Worm (Caenorhabditis elegans) whole organism, L3 larva: Measurements from ENCODE around the gene cyp-13A4.

Source experiments
- R02D3.7 ChIP-seq: fragments of 150-350 bp; optimal IDR thresholded peaks from 2 replicates; lab custom pipeline; 2014; ENCODE audit warnings: missing biosample characterization, missing genetic modification characterization
- ZK546.5 ChIP-seq: sonication (generic microtip); optimal IDR thresholded peaks from 2 replicates; lab custom pipeline; 2017; ENCODE audit warnings: missing biosample characterization, missing genetic modification characterization
- aly-2 ChIP-seq: fragments of 150-350 bp; optimal IDR thresholded peaks from 2 replicates; lab custom pipeline; 2014; ENCODE audit warnings: missing biosample characterization, missing genetic modification characterization
- ama-1 ChIP-seq: fragments of 150-350 bp; optimal IDR thresholded peaks from 2 replicates; lab custom pipeline; 2018
- ceh-28 ChIP-seq: fragments of 150-350 bp; optimal IDR thresholded peaks from 2 replicates; lab custom pipeline; 2014; ENCODE audit warnings: missing biosample characterization, missing genetic modification reagents, missing genetic modification characterization
- ceh-9 ChIP-seq: sonication (generic microtip); optimal IDR thresholded peaks from 2 replicates; lab custom pipeline; 2018; ENCODE audit warnings: missing biosample characterization, missing genetic modification characterization
- daf-12 ChIP-seq: fragments of 150-350 bp; optimal IDR thresholded peaks from 2 replicates; lab custom pipeline; 2014; ENCODE audit warnings: missing biosample characterization, missing genetic modification reagents, missing genetic modification characterization
- egl-27 ChIP-seq: sonication (generic microtip); optimal IDR thresholded peaks from 4 replicates; lab custom pipeline; 2017; ENCODE audit warnings: missing biosample characterization, missing genetic modification reagents, missing genetic modification characterization
- egl-5 ChIP-seq: fragments of 150-350 bp; optimal IDR thresholded peaks from 2 replicates; lab custom pipeline; 2017; ENCODE audit warnings: missing biosample characterization, missing genetic modification reagents, missing genetic modification characterization, inconsistent platforms
- elt-2 ChIP-seq: sonication (generic microtip); optimal IDR thresholded peaks from 2 replicates; lab custom pipeline; 2016; ENCODE audit warnings: missing genetic modification reagents, mild to moderate bottlenecking, missing genetic modification characterization, missing compliant biosample characterization
- elt-3 ChIP-seq, 3 experiments: fragments of 150-350 bp in 1 of 3; sonication (generic microtip) in 2 of 3; optimal IDR thresholded peaks; 2 replicates in 2 of 3; 4 replicates in 1 of 3; lab custom pipeline; 2014 to 2017; ENCODE audit warnings: missing biosample characterization in 3 of 3, missing genetic modification characterization in 3 of 3
- eor-1 ChIP-seq, 2 experiments: fragments of 150-350 bp; optimal IDR thresholded peaks; 2 replicates each; lab custom pipeline; 2014 to 2018; ENCODE audit warnings: missing biosample characterization in 2 of 2, missing genetic modification characterization in 2 of 2
- fkh-10 ChIP-seq: sonication (generic microtip); optimal IDR thresholded peaks from 2 replicates; lab custom pipeline; 2017; ENCODE audit warnings: missing biosample characterization, missing genetic modification reagents, missing genetic modification characterization
- fkh-2 ChIP-seq: fragments of 150-350 bp; optimal IDR thresholded peaks from 2 replicates; lab custom pipeline; 2014; ENCODE audit warnings: missing biosample characterization, missing genetic modification reagents, missing genetic modification characterization
- fos-1 ChIP-seq: fragments of 150-350 bp; optimal IDR thresholded peaks from 2 replicates; lab custom pipeline; 2014; ENCODE audit warnings: missing biosample characterization, missing genetic modification characterization
- hmg-11 ChIP-seq: sonication (generic microtip); optimal IDR thresholded peaks from 2 replicates; lab custom pipeline; 2016; ENCODE audit warnings: missing genetic modification characterization, missing compliant biosample characterization
- jun-1 ChIP-seq: fragments of 150-350 bp; optimal IDR thresholded peaks from 2 replicates; lab custom pipeline; 2014; ENCODE audit warnings: missing biosample characterization, missing genetic modification reagents, missing genetic modification characterization
- lin-15B ChIP-seq: fragments of 150-350 bp; optimal IDR thresholded peaks from 2 replicates; lab custom pipeline; 2014; ENCODE audit warnings: missing biosample characterization, missing genetic modification characterization
- lin-39 ChIP-seq: fragments of 150-350 bp; optimal IDR thresholded peaks from 2 replicates; lab custom pipeline; 2018; ENCODE audit warnings: missing biosample characterization, missing genetic modification reagents, missing genetic modification characterization
- lsy-12 ChIP-seq: sonication (generic microtip); optimal IDR thresholded peaks from 2 replicates; lab custom pipeline; 2016; ENCODE audit warnings: mild to moderate bottlenecking, missing genetic modification characterization, missing compliant biosample characterization
- mdl-1 ChIP-seq: fragments of 150-350 bp; optimal IDR thresholded peaks from 2 replicates; lab custom pipeline; 2014; ENCODE audit warnings: missing biosample characterization, missing genetic modification characterization
- nfya-1 ChIP-seq: sonication (generic microtip); optimal IDR thresholded peaks from 2 replicates; lab custom pipeline; 2017; ENCODE audit warnings: missing genetic modification characterization, mild to moderate bottlenecking, missing compliant biosample characterization, antibody characterized with exemption, moderate library complexity; ENCODE audit not compliant: insufficient read depth
- nhr-11 ChIP-seq: fragments of 150-350 bp; optimal IDR thresholded peaks from 2 replicates; lab custom pipeline; 2014; ENCODE audit warnings: missing biosample characterization, missing genetic modification characterization
- nhr-12 ChIP-seq: fragments of 150-350 bp; optimal IDR thresholded peaks from 2 replicates; lab custom pipeline; 2014; ENCODE audit warnings: missing biosample characterization, missing genetic modification characterization
- nhr-23 ChIP-seq: fragments of 150-350 bp; optimal IDR thresholded peaks from 2 replicates; lab custom pipeline; 2014; ENCODE audit warnings: missing biosample characterization, missing genetic modification reagents, missing genetic modification characterization
- nhr-237 ChIP-seq: fragments of 150-350 bp; optimal IDR thresholded peaks from 2 replicates; lab custom pipeline; 2014; ENCODE audit warnings: missing biosample characterization, missing genetic modification characterization
- nhr-25 ChIP-seq: sonication (generic microtip); optimal IDR thresholded peaks from 2 replicates; lab custom pipeline; 2017; ENCODE audit warnings: missing biosample characterization, missing genetic modification characterization
- nhr-43 ChIP-seq: sonication (generic microtip); optimal IDR thresholded peaks from 2 replicates; lab custom pipeline; 2016; ENCODE audit warnings: mild to moderate bottlenecking, missing genetic modification characterization, missing compliant biosample characterization; ENCODE audit not compliant: poor library complexity, severe bottlenecking
- nhr-67 ChIP-seq: fragments of 150-350 bp; optimal IDR thresholded peaks from 2 replicates; lab custom pipeline; 2014; ENCODE audit warnings: missing biosample characterization, missing genetic modification characterization
- nhr-76 ChIP-seq: fragments of 150-350 bp; sonication (generic microtip); optimal IDR thresholded peaks from 5 replicates; lab custom pipeline; 2014; ENCODE audit warnings: missing biosample characterization, missing genetic modification characterization
- nhr-77 ChIP-seq: fragments of 150-350 bp; optimal IDR thresholded peaks from 2 replicates; lab custom pipeline; 2014; ENCODE audit warnings: missing biosample characterization, missing genetic modification characterization
- pha-4 ChIP-seq: fragments of 150-350 bp; optimal IDR thresholded peaks from 2 replicates; lab custom pipeline; 2014; ENCODE audit warnings: missing biosample characterization, missing genetic modification reagents, missing genetic modification characterization
- pqm-1 ChIP-seq: fragments of 150-350 bp; optimal IDR thresholded peaks from 2 replicates; lab custom pipeline; 2017; ENCODE audit warnings: missing biosample characterization, missing genetic modification characterization, inconsistent platforms
- sea-2 ChIP-seq: fragments of 150-350 bp; sonication (generic microtip); optimal IDR thresholded peaks from 4 replicates; lab custom pipeline; 2014; ENCODE audit warnings: missing biosample characterization, missing genetic modification reagents, missing genetic modification characterization
- skn-1 ChIP-seq: fragments of 150-350 bp; optimal IDR thresholded peaks from 2 replicates; lab custom pipeline; 2014; ENCODE audit warnings: missing biosample characterization, missing genetic modification characterization
- snpc-4 ChIP-seq: fragments of 150-350 bp; optimal IDR thresholded peaks from 2 replicates; lab custom pipeline; 2014; ENCODE audit warnings: missing biosample characterization, missing genetic modification characterization
- tbx-2 ChIP-seq: sonication (generic microtip); optimal IDR thresholded peaks from 2 replicates; lab custom pipeline; 2016; ENCODE audit warnings: mild to moderate bottlenecking, missing genetic modification characterization, missing compliant biosample characterization
- unc-39 ChIP-seq: sonication (generic microtip); optimal IDR thresholded peaks from 4 replicates; lab custom pipeline; 2017; ENCODE audit warnings: missing biosample characterization, missing genetic modification characterization
- unc-62 ChIP-seq: fragments of 150-350 bp; sonication (generic microtip); optimal IDR thresholded peaks from 4 replicates; lab custom pipeline; 2014; ENCODE audit warnings: missing biosample characterization, missing genetic modification reagents, missing genetic modification characterization
- zag-1 ChIP-seq: fragments of 150-350 bp; optimal IDR thresholded peaks from 2 replicates; lab custom pipeline; 2014; ENCODE audit warnings: missing biosample characterization, missing genetic modification characterization
- ztf-11 ChIP-seq: fragments of 150-350 bp; optimal IDR thresholded peaks from 2 replicates; lab custom pipeline; 2014; ENCODE audit warnings: missing biosample characterization, missing genetic modification characterization
- ztf-4 ChIP-seq: fragments of 150-350 bp; optimal IDR thresholded peaks from 2 replicates; lab custom pipeline; 2014; ENCODE audit warnings: missing biosample characterization, missing genetic modification characterization

cyp-13A4 gene

DNA sequence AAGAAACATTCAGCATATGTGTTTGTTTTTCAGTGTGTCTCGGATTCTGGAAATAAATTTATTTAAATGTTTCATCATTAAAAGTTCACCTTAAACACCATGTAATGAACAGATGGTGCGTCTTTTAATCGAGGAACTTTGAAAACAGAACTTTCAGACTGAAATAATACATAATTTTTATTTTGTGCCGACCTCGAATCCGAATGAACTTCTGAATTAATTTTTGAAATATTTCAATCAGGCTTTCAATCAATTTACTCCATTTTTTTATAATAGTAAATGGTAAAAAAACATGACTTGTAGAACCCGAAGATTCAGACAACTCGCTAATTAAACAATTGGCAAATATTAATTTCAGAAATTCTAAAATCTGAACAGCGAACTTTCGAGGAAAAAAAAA is 15.2 kb downstream of the cyp-13A4 start, which contains the start of gene T10B9.14:
T10B9.14 (minus strand) TSS at position 101 of the 400 bp plus-strand sequence.
- TF ChIP-seq fkh-10 (GFP tag; lab: Kevin White, UChicago) (no peak), aly-2 (tag; lab: Kevin White, UChicago) (no peak), ceh-9 (tag; lab: Kevin White, UChicago) (no peak), ama-1 (lab: Kevin White, UChicago) (no peak), zag-1 (tag; lab: Kevin White, UChicago) (no peak), ceh-28 (tag; lab: Kevin White, UChicago) (no peak), nhr-237 (no peak), nhr-23 (no peak), nhr-11 (tag; lab: Kevin White, UChicago) (no peak), tbx-2 (tag; lab: Kevin White, UChicago) (no peak), nhr-67 (no peak), R02D3.7 (tag; lab: Kevin White, UChicago) (no peak), jun-1 (no peak), lsy-12 (tag; lab: Kevin White, UChicago) (no peak), fos-1 (tag; lab: Kevin White, UChicago) (no peak), hmg-11 (tag; lab: Kevin White, UChicago) (no peak), eor-1 (tag; optimal IDR thresholded peaks at IDR 0.05; lab: Kevin White, UChicago) (no peak), daf-12 (tag; lab: Kevin White, UChicago) (no peak), nhr-25 (tag; lab: Kevin White, UChicago) (no peak), lin-39 (tag; lab: Kevin White, UChicago) (no peak)

DNA sequence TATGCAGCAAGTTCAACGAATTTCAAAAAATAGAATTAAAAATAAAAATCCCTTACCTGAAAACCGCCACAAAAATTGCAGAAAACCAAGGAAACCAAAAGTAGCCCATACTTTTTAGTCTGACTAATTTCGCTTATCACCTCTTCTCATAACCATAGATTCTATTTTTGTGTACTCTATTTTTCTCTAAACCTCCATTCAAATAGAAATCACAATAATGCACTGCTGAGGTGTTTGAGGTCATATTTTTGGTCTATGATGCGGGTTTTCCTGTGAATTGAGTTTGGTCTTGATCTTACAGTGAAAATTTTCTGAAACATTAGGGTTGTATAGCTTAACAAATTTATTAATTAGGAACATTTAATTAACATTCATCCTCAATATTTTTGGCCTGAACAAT is 15.7 kb downstream of the cyp-13A4 start, which contains the start of gene cyp-13A1:
cyp-13A1 (minus strand) TSS at position 156 of the 400 bp plus-strand sequence.
- TF ChIP-seq pha-4 (tag; lab: Kevin White, UChicago) (peak; percentile 70), elt-2 (tag; lab: Kevin White, UChicago) (peak; percentile 38), pqm-1 (peak; percentile 76), tbx-2 (tag; lab: Kevin White, UChicago) (no peak), jun-1 (no peak)

DNA sequence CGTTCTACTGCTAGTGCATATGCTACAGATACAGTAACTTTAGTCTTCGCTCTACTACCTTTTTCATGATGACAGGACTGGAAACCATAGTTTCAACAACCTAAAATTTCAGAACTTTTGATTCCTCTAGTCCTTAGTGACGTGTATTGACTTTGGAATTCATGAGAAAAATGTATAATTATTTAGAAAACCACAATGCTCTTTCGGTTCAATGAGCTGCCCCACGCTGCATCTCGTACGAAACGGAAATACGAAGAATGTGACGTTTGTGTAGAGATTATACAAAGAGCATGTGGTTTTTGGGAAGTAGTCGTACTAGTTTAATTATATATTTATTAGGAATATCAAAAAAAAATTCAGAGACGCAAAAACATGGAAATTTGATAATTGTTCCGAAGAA is 19.0 kb downstream of the cyp-13A4 start:
- TF ChIP-seq tbx-2 (tag; lab: Kevin White, UChicago), result no peak
- TF ChIP-seq unc-62 (GFP tag; lab: Kevin White, UChicago), result no peak
- peak; percentile 75 for TF ChIP-seq nhr-11 (tag; lab: Kevin White, UChicago)
- no peak for TF ChIP-seq lin-39 (tag; lab: Kevin White, UChicago)
- no peak for TF ChIP-seq nhr-77 (tag; lab: Kevin White, UChicago)

DNA sequence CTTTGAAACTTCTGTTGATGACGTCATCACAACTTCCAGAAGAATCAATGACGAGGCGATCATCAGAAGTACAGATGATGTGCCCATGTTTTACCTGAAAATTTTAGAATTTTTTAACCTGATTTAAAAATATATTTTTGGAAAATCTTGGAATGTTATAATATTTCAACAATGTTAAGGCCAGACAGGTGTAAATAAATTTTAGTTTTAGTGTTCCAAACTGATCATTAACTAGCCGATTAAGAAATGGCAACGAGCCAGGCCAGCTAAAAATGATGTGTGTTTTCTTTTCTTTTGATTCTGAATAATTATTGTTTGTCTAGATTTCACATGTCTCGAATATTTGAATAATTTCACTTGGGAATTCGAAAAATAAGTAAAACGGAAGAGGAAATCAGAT is 21.8 kb downstream of the cyp-13A4 start, which contains the start of gene T10B9.9:
T10B9.9 (minus strand) TSS at position 101 of the 400 bp plus-strand sequence.
- TF ChIP-seq lin-39 (tag; lab: Kevin White, UChicago) (no peak), ZK546.5 (tag; lab: Kevin White, UChicago) (no peak), nhr-67 (no peak), daf-12 (tag; lab: Kevin White, UChicago) (no peak), pha-4 (tag; lab: Kevin White, UChicago) (no peak), mdl-1 (tag; lab: Kevin White, UChicago) (no peak), ceh-9 (tag; lab: Kevin White, UChicago) (no peak), hmg-11 (tag; lab: Kevin White, UChicago) (no peak), snpc-4 (tag; lab: Kevin White, UChicago) (no peak), pqm-1 (no peak), skn-1 (tag; lab: Kevin White, UChicago) (no peak), unc-39 (no peak), jun-1 (no peak), egl-5 (tag; lab: Kevin White, UChicago) (no peak), ztf-11 (tag; lab: Kevin White, UChicago) (no peak), nhr-76 (tag; lab: Kevin White, UChicago) (no peak), eor-1 (tag; optimal IDR thresholded peaks at IDR 0.05; lab: Kevin White, UChicago) (no peak), elt-3 (tag; optimal IDR thresholded peaks at IDR 0.05; lab: Kevin White, UChicago) (no peak), ztf-4 (tag; lab: Kevin White, UChicago) (no peak)

DNA sequence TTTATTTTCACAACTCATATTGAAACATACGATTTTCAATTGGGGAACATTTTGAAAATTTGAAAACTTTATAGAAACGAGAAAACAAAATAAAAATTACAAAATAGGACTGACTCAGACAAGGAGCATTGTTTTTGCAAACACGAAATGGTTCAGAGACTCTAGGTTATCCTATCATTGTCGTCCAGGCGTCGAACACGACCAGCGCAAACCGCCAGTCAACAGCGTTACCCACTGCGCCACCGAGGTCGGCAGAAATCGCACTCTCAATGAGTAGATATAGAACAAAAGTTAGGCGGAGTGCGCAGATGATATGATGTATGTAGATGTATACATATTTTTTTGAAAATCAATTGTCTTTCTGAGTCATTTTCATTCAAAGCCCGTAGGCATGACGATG is 22.9 kb downstream of the cyp-13A4 start:
- TF ChIP-seq snpc-4 (tag; lab: Kevin White, UChicago), result peak; percentile 27
- peak; percentile 39 for TF ChIP-seq lin-39 (tag; lab: Kevin White, UChicago)
- no peak for TF ChIP-seq fkh-2
- TF ChIP-seq unc-62 (GFP tag; lab: Kevin White, UChicago), result no peak
- TF ChIP-seq nhr-25 (tag; lab: Kevin White, UChicago), result peak; percentile 57
- TF ChIP-seq nfya-1, result peak; percentile 60
- peak; percentile 46 for TF ChIP-seq elt-2 (tag; lab: Kevin White, UChicago)
- TF ChIP-seq pha-4 (tag; lab: Kevin White, UChicago), result peak; percentile 43
- TF ChIP-seq lsy-12 (tag; lab: Kevin White, UChicago), result peak; percentile 77
- TF ChIP-seq skn-1 (tag; lab: Kevin White, UChicago), result peak; percentile 22
- no peak for TF ChIP-seq nhr-11 (tag; lab: Kevin White, UChicago)
- TF ChIP-seq egl-27 (tag; lab: Kevin White, UChicago), result no peak
- TF ChIP-seq nhr-43, result peak; percentile 79
- no peak for TF ChIP-seq nhr-12 (tag; lab: Kevin White, UChicago)
- no peak for TF ChIP-seq sea-2
- TF ChIP-seq mdl-1 (tag; lab: Kevin White, UChicago), result no peak
- TF ChIP-seq tbx-2 (tag; lab: Kevin White, UChicago), result peak; percentile 40
- TF ChIP-seq nhr-23, result peak; percentile 78
- no peak for TF ChIP-seq nhr-76 (tag; lab: Kevin White, UChicago)
- peak; percentile 42 for TF ChIP-seq ztf-4 (tag; lab: Kevin White, UChicago)
- TF ChIP-seq hmg-11 (tag; lab: Kevin White, UChicago), result peak; percentile 77
- TF ChIP-seq fos-1 (tag; lab: Kevin White, UChicago), result no peak
- TF ChIP-seq lin-15B (tag; lab: Kevin White, UChicago), result peak; percentile 1
- TF ChIP-seq, all 47 proteins: peak for 14
